Worm (Caenorhabditis elegans): Measurements from ENCODE around the gene srw-15.
A peak's percentile ranks its signal among the peaks of the same experiment; 100 is the strongest.

Gene srw-15

DNA sequence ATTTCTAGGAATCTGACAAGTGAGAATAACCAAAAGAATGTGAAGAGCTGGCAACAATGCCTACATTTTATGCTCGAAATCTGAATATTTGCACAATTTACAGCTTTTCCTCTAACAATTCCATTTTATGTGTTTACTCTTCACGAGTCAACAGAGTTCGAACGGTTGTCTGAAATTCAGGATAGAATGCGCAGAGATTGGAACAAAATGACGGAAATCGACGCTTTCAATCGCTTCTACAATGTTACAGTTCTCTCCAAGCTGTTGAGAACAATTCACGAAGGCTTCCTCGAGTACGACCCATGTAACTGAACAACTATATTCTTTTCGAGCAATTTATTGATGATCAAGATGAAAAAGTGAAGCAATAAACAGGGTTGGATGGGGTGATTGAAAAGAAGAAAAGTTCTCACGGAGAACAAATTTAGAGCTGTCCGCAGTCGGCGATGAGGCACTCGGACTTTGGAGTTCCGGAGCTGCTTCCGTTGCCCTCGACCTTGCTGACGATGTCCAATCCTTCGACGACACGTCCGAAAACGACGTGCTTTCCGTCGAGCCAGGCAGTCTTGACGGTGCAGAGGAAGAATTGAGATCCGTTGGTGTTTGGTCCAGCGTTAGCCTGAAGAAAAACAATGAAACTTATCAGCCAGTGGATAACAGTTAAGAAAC is 44.0 kb upstream of the srw-15 start, which contains the start of gene Y75B12B.3 (continued):
- peak; percentile 10; the same call in 1 of the 2 replicates for TF ChIP-seq madf-8 (GFP tag; conservative IDR thresholded peaks at IDR 0.05)

DNA sequence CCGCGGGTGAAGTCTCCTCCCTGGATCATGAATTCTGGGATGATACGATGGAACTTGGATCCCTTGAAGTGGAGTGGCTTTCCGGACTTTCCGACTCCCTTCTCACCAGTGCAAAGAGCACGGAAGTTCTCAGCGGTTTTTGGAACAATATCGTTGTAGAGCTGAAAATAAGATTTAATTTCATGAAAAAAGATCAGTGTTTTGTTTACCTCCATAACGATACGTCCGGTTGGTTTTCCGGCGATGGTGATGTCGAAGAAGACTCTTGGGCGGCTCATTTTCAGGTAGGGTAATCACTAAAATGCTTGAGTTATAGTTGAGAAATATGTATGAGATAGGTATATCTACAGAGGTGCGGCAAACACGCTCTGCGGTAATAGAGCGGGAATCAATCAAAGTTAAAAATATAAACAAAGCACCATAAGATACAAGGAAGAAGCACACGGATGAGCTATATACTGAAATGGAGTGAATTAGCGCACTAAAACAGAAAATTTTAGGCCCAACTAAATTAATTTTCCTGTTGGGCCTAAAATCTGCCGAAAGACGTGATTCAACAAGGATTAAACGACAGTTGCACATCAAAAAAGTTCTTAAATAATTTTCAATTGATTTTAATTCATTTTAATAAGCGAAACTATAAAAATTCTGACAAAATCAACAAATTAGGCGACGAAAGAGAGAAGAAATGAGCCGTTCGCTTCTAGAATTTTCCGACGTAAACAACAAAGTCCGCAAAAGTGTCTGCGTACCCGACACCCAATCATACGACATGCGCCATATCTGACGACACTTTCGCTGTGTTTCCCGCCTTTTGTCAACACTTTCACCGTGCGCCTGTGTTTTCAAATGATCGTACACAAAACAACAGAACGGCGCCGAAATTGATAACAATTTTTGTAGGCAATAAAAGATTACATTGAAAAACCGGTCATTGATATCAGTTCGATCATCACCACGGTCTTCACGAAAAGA is 43.0 kb upstream of the srw-15 start, which contains the start of the genes cyn-7 and bath-36:
Gene cyn-7 (minus strand): TSS at position 296 of the 975 bp plus-strand sequence.
Gene bath-36 (plus strand): TSS at position 806 of the 975 bp plus-strand sequence.
- TF ChIP-seq ceh-91 (GFP tag; IDR thresholded peaks at IDR 0.05): peak; percentile 66
- no peak for TF ChIP-seq F10E7.11 (tag; optimal IDR thresholded peaks at IDR 0.05)
- TF ChIP-seq F57A8.1 (GFP tag; optimal IDR thresholded peaks at IDR 0.05): no peak
- TF ChIP-seq nhr-179 (tag; optimal IDR thresholded peaks at IDR 0.05): no peak
- TF ChIP-seq egl-44 (GFP tag; IDR thresholded peaks at IDR 0.05): no peak
- TF ChIP-seq madf-6 (GFP tag; IDR thresholded peaks at IDR 0.05): peak; percentile 90
- peak; percentile 67 for TF ChIP-seq F23B12.7 (tag; optimal IDR thresholded peaks at IDR 0.05; ENCODE audit: insufficient read depth)
- TF ChIP-seq let-607 (tag; optimal IDR thresholded peaks at IDR 0.05): peak in 1 of 2 experiments; percentile 63
- peak; percentile 54 for TF ChIP-seq tbp1 (GFP tag; optimal IDR thresholded peaks at IDR 0.05)
- TF ChIP-seq lir-1 (GFP tag; conservative IDR thresholded peaks at IDR 0.05): peak; percentile 70
- peak; percentile 91 for TF ChIP-seq mcd-1 (GFP tag; IDR thresholded peaks at IDR 0.05)
- TF ChIP-seq ZK185.1 (tag; optimal IDR thresholded peaks at IDR 0.05; ENCODE audit: poor library complexity, severe bottlenecking): peak; percentile 72
- TF ChIP-seq lin-40 (tag; optimal IDR thresholded peaks at IDR 0.05): peak; percentile 85
- TF ChIP-seq C06A6.2 (GFP tag; conservative IDR thresholded peaks at IDR 0.05): 0 out of 2 replicates have a peak, but pooled peaks have one; percentile 31
- peak; percentile 44; the same call in 1 of the 2 replicates for TF ChIP-seq ceh-100 (GFP tag; IDR thresholded peaks at IDR 0.05)
- no peak for TF ChIP-seq snpc-4 (GFP tag; optimal IDR thresholded peaks at IDR 0.05)
- TF ChIP-seq snpc-4 (tag; optimal IDR thresholded peaks at IDR 0.05): peak in 2 of 4 experiments; percentile 68 to 71
- TF ChIP-seq hmg-1.2 (GFP tag; IDR thresholded peaks at IDR 0.05): peak; percentile 33
- peak; percentile 49 for TF ChIP-seq lsl-1 (GFP tag; optimal IDR thresholded peaks at IDR 0.05)
- no peak; the same call in 1 of the 2 replicates for TF ChIP-seq cebp-1 (GFP tag; IDR thresholded peaks at IDR 0.05)
- peak; percentile 61 for TF ChIP-seq cebp-1 (tag; optimal IDR thresholded peaks at IDR 0.05)
- TF ChIP-seq C17E4.6 (GFP tag; IDR thresholded peaks at IDR 0.05): 0 out of 2 replicates have a peak, but pooled peaks have one; percentile 26
- TF ChIP-seq madf-3 (GFP tag; IDR thresholded peaks at IDR 0.05): 0 out of 2 replicates have a peak, but pooled peaks have one; percentile 63
- TF ChIP-seq nfyb-1 (GFP tag; IDR thresholded peaks at IDR 0.05): peak; percentile 53; the same call in 1 of the 2 replicates
- TF ChIP-seq nhr-80 (tag; optimal IDR thresholded peaks at IDR 0.05): peak; percentile 80
- TF ChIP-seq ceh-79 (tag; optimal IDR thresholded peaks at IDR 0.05): no peak
- peak; percentile 52 for TF ChIP-seq dpl-1 (GFP tag; optimal IDR thresholded peaks at IDR 0.05)
- TF ChIP-seq lin-26 (GFP tag; IDR thresholded peaks at IDR 0.05): peak; percentile 34; the same call in 1 of the 2 replicates
- TF ChIP-seq unc-62 (GFP tag; optimal IDR thresholded peaks at IDR 0.05): no peak
- TF ChIP-seq repo-1 (tag; optimal IDR thresholded peaks at IDR 0.05): peak; percentile 14
- peak; percentile 65 for TF ChIP-seq xnd-1 (tag; optimal IDR thresholded peaks at IDR 0.05)
- TF ChIP-seq ztf-26 (tag; optimal IDR thresholded peaks at IDR 0.05): peak; percentile 49
- TF ChIP-seq efl-1 (GFP tag; optimal IDR thresholded peaks at IDR 0.05): peak; percentile 73
- no peak for TF ChIP-seq ama-1 (optimal IDR thresholded peaks at IDR 0.05)
- TF ChIP-seq ama-1 (GFP tag; optimal IDR thresholded peaks at IDR 0.05): no peak
- TF ChIP-seq D2030.7 (GFP tag; IDR thresholded peaks at IDR 0.05): peak; percentile 62; the same call in 1 of the 2 replicates
- peak; percentile 71; the same call in 1 of the 2 replicates for TF ChIP-seq K11D2.4 (GFP tag; IDR thresholded peaks at IDR 0.05)
- peak; percentile 10 for TF ChIP-seq ets-4 (GFP tag; optimal IDR thresholded peaks at IDR 0.05)
- 0 out of 2 replicates have a peak, but pooled peaks have one; percentile 29 for TF ChIP-seq Y67H2A.10 (GFP tag; conservative IDR thresholded peaks at IDR 0.05)
- TF ChIP-seq rcor-1 (GFP tag; IDR thresholded peaks at IDR 0.05): peak; percentile 58
- 0 out of 2 replicates have a peak, but pooled peaks have one; percentile 25 for TF ChIP-seq B0019.2 (GFP tag; conservative IDR thresholded peaks at IDR 0.05)
- TF ChIP-seq nhr-27 (tag; optimal IDR thresholded peaks at IDR 0.05): no peak

All from whole organism, young adult.